Worm (Caenorhabditis elegans) whole organism, L4/young adult: ENCODE results near the gene srw-14.

Experiments
- dao-5 ChIP-seq: sonication (generic microtip); optimal IDR thresholded peaks from 2 replicates; lab custom pipeline; 2016; ENCODE audit warnings: missing genotype, missing genetic modification characterization, moderate library complexity, missing compliant biosample characterization
- him-1 ChIP-seq: sonication (generic microtip); optimal IDR thresholded peaks from 2 replicates; lab custom pipeline; 2016; ENCODE audit warnings: missing genotype, missing genetic modification reagents, missing genetic modification characterization, missing compliant biosample characterization

DNA sequence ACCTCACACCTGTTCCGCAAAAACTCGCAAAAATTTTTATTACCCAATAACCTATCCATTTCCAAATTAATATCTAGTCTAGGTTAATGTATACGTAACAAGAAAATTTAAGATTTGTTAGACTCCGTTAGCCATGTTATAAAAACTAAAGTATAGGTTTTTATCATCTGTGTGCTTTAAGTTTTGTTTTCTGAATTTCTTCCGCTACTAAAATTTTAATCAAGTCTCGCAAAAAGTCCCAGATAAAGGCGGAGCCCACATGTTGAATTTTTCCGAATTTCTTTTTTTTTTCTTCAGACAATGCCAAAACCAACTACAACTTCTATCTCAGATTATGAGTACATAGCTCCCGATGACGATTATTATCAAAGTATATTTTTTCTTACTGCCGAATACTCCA lies 6.5 kb downstream of the srw-14 start, which contains the start of gene srw-13:
- no peak for TF ChIP-seq dao-5 (tag; lab: Kevin White, UChicago)
- TF ChIP-seq him-1 (tag; lab: Kevin White, UChicago) = no peak
